Worm (Caenorhabditis elegans): ENCODE measurements around the gene glr-8.

glr-8 gene

ce11 chrX:6551679-6552078 is 45.9 kb downstream of the glr-8 start:
- TF ChIP-seq nhr-23 (tag; optimal IDR thresholded peaks at IDR 0.05) (no peak), nhr-12 (tag; optimal IDR thresholded peaks at IDR 0.05) (no peak), tbx-2 (tag; optimal IDR thresholded peaks at IDR 0.05) (no peak), hmg-11 (tag; optimal IDR thresholded peaks at IDR 0.05) (no peak), nhr-25 (tag; optimal IDR thresholded peaks at IDR 0.05) (no peak), nhr-28 (tag; optimal IDR thresholded peaks at IDR 0.05) (no peak), elt-2 (tag; optimal IDR thresholded peaks at IDR 0.05) (peak; percentile 90), ztf-4 (tag; optimal IDR thresholded peaks at IDR 0.05) (no peak), nhr-76 (tag; optimal IDR thresholded peaks at IDR 0.05) (no peak), elt-3 (tag; optimal IDR thresholded peaks at IDR 0.05) (no peak), fos-1 (tag; optimal IDR thresholded peaks at IDR 0.05) (no peak), nhr-43 (tag; optimal IDR thresholded peaks at IDR 0.05; ENCODE audit: poor library complexity, severe bottlenecking) (no peak), ceh-16 (tag; optimal IDR thresholded peaks at IDR 0.05) (no peak), pha-4 (tag; optimal IDR thresholded peaks at IDR 0.05) (no peak), daf-12 (tag; optimal IDR thresholded peaks at IDR 0.05) (no peak), jun-1 (tag; optimal IDR thresholded peaks at IDR 0.05) (peak; percentile 52), skn-1 (tag; optimal IDR thresholded peaks at IDR 0.05) (no peak), pqm-1 (tag; optimal IDR thresholded peaks at IDR 0.05) (peak; percentile 71), ceh-9 (tag; optimal IDR thresholded peaks at IDR 0.05) (no peak), nhr-11 (tag; optimal IDR thresholded peaks at IDR 0.05) (no peak), egl-5 (tag; optimal IDR thresholded peaks at IDR 0.05) (no peak), ceh-82 (tag; optimal IDR thresholded peaks at IDR 0.05) (no peak), ZK546.5 (tag; optimal IDR thresholded peaks at IDR 0.05) (no peak), unc-62 (GFP tag; optimal IDR thresholded peaks at IDR 0.05) (no peak), lsy-12 (tag; optimal IDR thresholded peaks at IDR 0.05) (no peak), ama-1 (optimal IDR thresholded peaks at IDR 0.05) (no peak)

ce11 chrX:6552806-6553337 is 47.1 kb downstream of the glr-8 start, which contains the start of gene svh-2:
Gene svh-2, plus strand, starts transcription at chrX:6553287.
- TF ChIP-seq hmg-11 (tag; optimal IDR thresholded peaks at IDR 0.05) (peak; percentile 13), ztf-4 (tag; optimal IDR thresholded peaks at IDR 0.05) (no peak), fos-1 (tag; optimal IDR thresholded peaks at IDR 0.05) (no peak), nhr-28 (tag; optimal IDR thresholded peaks at IDR 0.05) (no peak), nhr-76 (tag; optimal IDR thresholded peaks at IDR 0.05) (no peak), nfya-1 (tag; optimal IDR thresholded peaks at IDR 0.05; ENCODE audit: insufficient read depth) (peak; percentile 31), ceh-82 (tag; optimal IDR thresholded peaks at IDR 0.05) (no peak), ztf-11 (tag; optimal IDR thresholded peaks at IDR 0.05) (no peak), R02D3.7 (tag; optimal IDR thresholded peaks at IDR 0.05) (no peak), lin-39 (tag; optimal IDR thresholded peaks at IDR 0.05) (peak; percentile 32), nhr-77 (tag; optimal IDR thresholded peaks at IDR 0.05) (no peak), nhr-12 (tag; optimal IDR thresholded peaks at IDR 0.05) (no peak), elt-3 (tag; optimal IDR thresholded peaks at IDR 0.05) (no peak), tbx-2 (tag; optimal IDR thresholded peaks at IDR 0.05) (no peak)

ce11 chrX:6553634-6554033 is 47.9 kb downstream of the glr-8 start:
- TF ChIP-seq nfya-1 (tag; optimal IDR thresholded peaks at IDR 0.05; ENCODE audit: insufficient read depth) (no peak), ama-1 (optimal IDR thresholded peaks at IDR 0.05) (no peak), nhr-77 (tag; optimal IDR thresholded peaks at IDR 0.05) (no peak), egl-27 (tag; optimal IDR thresholded peaks at IDR 0.05) (no peak), egl-5 (tag; optimal IDR thresholded peaks at IDR 0.05) (no peak), nhr-237 (tag; optimal IDR thresholded peaks at IDR 0.05) (no peak), jun-1 (tag; optimal IDR thresholded peaks at IDR 0.05) (no peak)

Measured in whole organism, L3 larva.